Worm (Caenorhabditis elegans) whole organism, young adult: ENCODE results near the gene wht-5.

ENCODE experiments used
- chd-7 ChIP-seq: sonication (generic microtip); optimal IDR thresholded peaks from 2 replicates; lab custom pipeline; 2016; ENCODE audit warnings: mild to moderate bottlenecking, missing genetic modification characterization, moderate library complexity, missing compliant biosample characterization
- lin-40 ChIP-seq: sonication (generic microtip); optimal IDR thresholded peaks from 2 replicates; lab custom pipeline; 2016; ENCODE audit warnings: missing genetic modification characterization, mild to moderate bottlenecking, missing compliant biosample characterization, missing genotype, missing genetic modification reagents
- lsy-27 ChIP-seq: sonication (generic microtip); optimal IDR thresholded peaks from 2 replicates; lab custom pipeline; 2017; ENCODE audit warnings: missing genetic modification characterization, mild to moderate bottlenecking, missing compliant biosample characterization, antibody characterized with exemption, missing genotype, borderline replicate concordance; ENCODE audit not compliant: insufficient read depth
- snpc-3.4 ChIP-seq: sonication (generic microtip); optimal IDR thresholded peaks from 2 replicates; lab custom pipeline; 2017; ENCODE audit warnings: missing genetic modification characterization, mild to moderate bottlenecking, missing compliant biosample characterization, antibody characterized with exemption, moderate library complexity, missing genotype, missing genetic modification reagents
- snpc-4 ChIP-seq, 5 experiments: fragments of 150-350 bp in 1 of 5; sonication (generic microtip) in 4 of 5; optimal IDR thresholded peaks; 2 replicates each; lab custom pipeline; 2014 to 2018; ENCODE audit warnings: missing genetic modification characterization in 5 of 5, missing biosample characterization in 3 of 5, antibody characterized with exemption in 2 of 5, mild to moderate bottlenecking in 2 of 5, missing compliant biosample characterization in 2 of 5, missing genotype in 2 of 5, moderate library complexity in 2 of 5, missing genetic modification reagents in 1 of 5

DNA sequence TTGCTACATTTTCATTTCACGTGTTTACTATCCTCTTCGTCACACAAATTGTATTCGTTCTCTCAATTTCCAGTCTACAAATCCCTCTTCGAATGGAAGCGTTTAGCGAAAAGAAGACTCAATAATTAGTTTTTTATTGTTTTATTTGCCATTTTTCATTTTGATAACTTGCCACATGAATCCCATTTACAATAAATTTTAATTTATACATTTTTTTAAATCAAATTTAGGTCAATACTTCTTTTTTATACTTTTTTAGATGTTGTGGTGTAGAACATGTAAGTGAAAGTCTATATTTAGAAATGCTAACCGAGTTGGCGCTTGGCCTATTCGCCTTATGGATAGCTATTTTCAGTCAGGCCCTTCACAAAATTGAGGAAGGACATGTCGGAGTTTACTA, 49.7 kb upstream of the wht-5 start, which contains the start of gene erl-1:
- TF ChIP-seq chd-7 (tag; lab: Kevin White, UChicago) (no peak), lsy-27 (tag; lab: Kevin White, UChicago) (no peak), snpc-3.4 (tag; lab: Kevin White, UChicago) (no peak), snpc-4 (GFP tag; optimal IDR thresholded peaks at IDR 0.05; lab: Kevin White, UChicago) (no peak), snpc-4 (tag; optimal IDR thresholded peaks at IDR 0.05; lab: Kevin White, UChicago) (no peak), lin-40 (tag; lab: Kevin White, UChicago) (no peak)
